Worm (Caenorhabditis elegans): ENCODE data around the gene aman-2.

ce11 chrV:11947414-11947954 is 14.4 kb upstream of the aman-2 start:
- no peak for TF ChIP-seq T22C8.4 (GFP tag; IDR thresholded peaks at IDR 0.05)
- TF ChIP-seq flt-1 (GFP tag; IDR thresholded peaks at IDR 0.05), result no peak
- TF ChIP-seq cog-1 (tag; optimal IDR thresholded peaks at IDR 0.05), result no peak
- TF ChIP-seq med-1 (GFP tag; optimal IDR thresholded peaks at IDR 0.05; ENCODE audit: insufficient read depth), result no peak
- no peak for TF ChIP-seq tab-1 (GFP tag; IDR thresholded peaks at IDR 0.05)
- no peak for TF ChIP-seq ref-1 (GFP tag; conservative IDR thresholded peaks at IDR 0.05)
- no peak for TF ChIP-seq ztf-23 (GFP tag; IDR thresholded peaks at IDR 0.05)
- no peak for TF ChIP-seq klf-2 (GFP tag; conservative IDR thresholded peaks at IDR 0.05)

Data from whole organism, midembryonic.